Worm (Caenorhabditis elegans) whole organism, L4 larva: ENCODE data around the gene kreg-1.

ENCODE experiments used
- F26F4.8 ChIP-seq: fragments of 200-800 bp; sonication (Bioruptor generic); conservative IDR thresholded peaks from 2 replicates; pipeline ENCODE4 v1.3.6; 2022; ENCODE audit warnings: missing genetic modification characterization, missing compliant biosample characterization
- F37D6.2 ChIP-seq: sonication (generic microtip); optimal IDR thresholded peaks from 2 replicates; lab custom pipeline; 2016; ENCODE audit warnings: mild to moderate bottlenecking, missing genetic modification characterization, missing compliant biosample characterization
- Y5F2A.4 ChIP-seq: fragments of 200-800 bp; sonication (Bioruptor generic); optimal IDR thresholded peaks from 2 replicates; lab custom pipeline; 2018; ENCODE audit warnings: mild to moderate bottlenecking, missing genetic modification characterization, missing compliant biosample characterization
- aha-1 ChIP-seq: fragments of 150-350 bp; peaks from one replicate; lab custom pipeline; 2014; ENCODE audit warnings: missing biosample characterization, missing genetic modification characterization
- ceh-20 ChIP-seq: fragments of 200-800 bp; sonication (Bioruptor generic); IDR thresholded peaks from 2 replicates; pipeline ENCODE4 v1.3.6; 2022; ENCODE audit warnings: missing genetic modification reagents, missing genetic modification characterization, missing compliant biosample characterization
- daf-12 ChIP-seq: fragments of 150-350 bp; optimal IDR thresholded peaks from 2 replicates; lab custom pipeline; 2014; ENCODE audit warnings: missing biosample characterization, missing genetic modification reagents, missing genetic modification characterization
- daf-16 ChIP-seq, 3 experiments: sonication (generic microtip); optimal IDR thresholded peaks; 2 replicates each; lab custom pipeline; 2016 to 2017; ENCODE audit warnings: missing genetic modification characterization in 3 of 3, missing genetic modification reagents in 3 of 3, mild to moderate bottlenecking in 2 of 3, missing compliant biosample characterization in 2 of 3, missing biosample characterization in 1 of 3, moderate library complexity in 1 of 3
- dmd-6 ChIP-seq: fragments of 200-800 bp; sonication (Bioruptor generic); IDR thresholded peaks from 2 replicates; pipeline ENCODE4 v1.3.6; 2022; ENCODE audit warnings: missing genetic modification reagents, missing genetic modification characterization, missing compliant biosample characterization
- dmd-9 ChIP-seq: fragments of 200-800 bp; sonication (Bioruptor generic); IDR thresholded peaks from 2 replicates; pipeline ENCODE4 v1.3.6; 2022; ENCODE audit warnings: missing genetic modification reagents, missing genetic modification characterization, missing compliant biosample characterization
- dve-1 ChIP-seq: sonication (generic microtip); optimal IDR thresholded peaks from 2 replicates; lab custom pipeline; 2017; ENCODE audit warnings: antibody characterized with exemption, mild to moderate bottlenecking, missing genetic modification characterization, missing compliant biosample characterization; ENCODE audit not compliant: insufficient read depth
- fkh-10 ChIP-seq: fragments of 150-350 bp; optimal IDR thresholded peaks from 2 replicates; lab custom pipeline; 2014; ENCODE audit warnings: missing biosample characterization, missing genetic modification reagents, missing genetic modification characterization
- gei-8 ChIP-seq: fragments of 200-800 bp; sonication (Bioruptor generic); optimal IDR thresholded peaks from 2 replicates; lab custom pipeline; 2018; ENCODE audit warnings: mild to moderate bottlenecking, missing genetic modification characterization, missing compliant biosample characterization
- hif-1 ChIP-seq, 2 experiments: sonication (generic microtip); optimal IDR thresholded peaks; 2 replicates each; lab custom pipeline; 2016 to 2017; ENCODE audit warnings: missing compliant biosample characterization in 2 of 2, missing genetic modification characterization in 2 of 2, missing genetic modification reagents in 2 of 2, missing genotype in 2 of 2, mild to moderate bottlenecking in 1 of 2
- hlh-11 ChIP-seq: fragments of 200-800 bp; sonication (Bioruptor generic); optimal IDR thresholded peaks from 2 replicates; lab custom pipeline; 2018; ENCODE audit warnings: mild to moderate bottlenecking, missing genetic modification characterization, missing compliant biosample characterization
- hlh-30 ChIP-seq: sonication (generic microtip); optimal IDR thresholded peaks from 2 replicates; lab custom pipeline; 2017; ENCODE audit warnings: antibody characterized with exemption, mild to moderate bottlenecking, missing genetic modification characterization, missing compliant biosample characterization; ENCODE audit not compliant: insufficient read depth
- hmg-1.1 ChIP-seq: fragments of 200-800 bp; sonication (Bioruptor generic); IDR thresholded peaks from 2 replicates; pipeline ENCODE4 v1.3.6; 2022; ENCODE audit warnings: missing genetic modification reagents, missing genetic modification characterization, missing compliant biosample characterization
- lin-38 ChIP-seq: fragments of 200-800 bp; sonication (Bioruptor generic); IDR thresholded peaks from 2 replicates; pipeline ENCODE4 v1.3.6; 2022; ENCODE audit warnings: missing genetic modification reagents, missing genetic modification characterization, missing compliant biosample characterization
- mdl-1 ChIP-seq, 2 experiments: fragments of 150-350 bp in 1 of 2; sonication (generic microtip) in 1 of 2; optimal IDR thresholded peaks; 2 replicates each; lab custom pipeline; 2014 to 2017; ENCODE audit warnings: missing biosample characterization in 2 of 2, missing genetic modification characterization in 2 of 2
- mep-1 ChIP-seq: fragments of 150-350 bp; sonication (generic microtip); optimal IDR thresholded peaks from 3 replicates; lab custom pipeline; 2014; ENCODE audit warnings: missing biosample characterization, missing genetic modification characterization
- mxl-2 ChIP-seq: fragments of 200-800 bp; sonication (Bioruptor generic); conservative IDR thresholded peaks from 2 replicates; pipeline ENCODE4 v1.3.6; 2022; ENCODE audit warnings: missing genetic modification reagents, missing genetic modification characterization, missing compliant biosample characterization
- mxl-3 ChIP-seq: fragments of 200-800 bp; sonication (Bioruptor generic); optimal IDR thresholded peaks from 2 replicates; lab custom pipeline; 2018; ENCODE audit warnings: mild to moderate bottlenecking, missing genetic modification characterization, missing compliant biosample characterization
- nhr-102 ChIP-seq: sonication (generic microtip); optimal IDR thresholded peaks from 2 replicates; lab custom pipeline; 2016; ENCODE audit warnings: mild to moderate bottlenecking, missing genetic modification characterization, moderate library complexity, missing compliant biosample characterization
- nhr-25 ChIP-seq: sonication (generic microtip); optimal IDR thresholded peaks from 2 replicates; lab custom pipeline; 2017; ENCODE audit warnings: missing genetic modification characterization, mild to moderate bottlenecking, missing compliant biosample characterization, antibody characterized with exemption, moderate library complexity, borderline replicate concordance; ENCODE audit not compliant: insufficient read depth
- nhr-28 ChIP-seq: fragments of 150-350 bp; optimal IDR thresholded peaks from 2 replicates; lab custom pipeline; 2014; ENCODE audit warnings: missing biosample characterization, missing genetic modification characterization
- nhr-42 ChIP-seq: fragments of 200-800 bp; sonication (Bioruptor generic); IDR thresholded peaks from 2 replicates; pipeline ENCODE4 v1.3.6; 2022; ENCODE audit warnings: missing genetic modification characterization, missing compliant biosample characterization
- nhr-48 ChIP-seq: sonication (generic microtip); optimal IDR thresholded peaks from 2 replicates; lab custom pipeline; 2016; ENCODE audit warnings: mild to moderate bottlenecking, missing genetic modification characterization, missing compliant biosample characterization
- nhr-77 ChIP-seq: fragments of 150-350 bp; optimal IDR thresholded peaks from 2 replicates; lab custom pipeline; 2014; ENCODE audit warnings: missing biosample characterization, missing genetic modification characterization
- php-3 ChIP-seq: fragments of 200-800 bp; sonication (Bioruptor generic); IDR thresholded peaks from 2 replicates; pipeline ENCODE4 v1.3.6; 2022; ENCODE audit warnings: missing genetic modification reagents, missing genetic modification characterization, missing compliant biosample characterization
- pqm-1 ChIP-seq: sonication (generic microtip); optimal IDR thresholded peaks from 2 replicates; lab custom pipeline; 2017; ENCODE audit warnings: missing biosample characterization, missing genetic modification characterization
- snpc-1.2 ChIP-seq: fragments of 200-800 bp; sonication (Bioruptor generic); IDR thresholded peaks from 2 replicates; pipeline ENCODE4 v1.3.6; 2022; ENCODE audit warnings: missing genetic modification reagents, missing genetic modification characterization, missing compliant biosample characterization
- spr-3 ChIP-seq: fragments of 200-800 bp; sonication (Bioruptor generic); optimal IDR thresholded peaks from 2 replicates; lab custom pipeline; 2018; ENCODE audit warnings: mild to moderate bottlenecking, missing genetic modification characterization, missing compliant biosample characterization
- tra-1 ChIP-seq: fragments of 200-800 bp; sonication (Bioruptor generic); IDR thresholded peaks from 2 replicates; pipeline ENCODE4 v1.3.6; 2022; ENCODE audit warnings: missing genetic modification reagents, missing genetic modification characterization, missing compliant biosample characterization
- unc-62 ChIP-seq, 3 experiments: fragments of 150-350 bp in 1 of 3; sonication (generic microtip); optimal IDR thresholded peaks in 2 of 3; peaks in 1 of 3; 1 replicate in 1 of 3; 2 replicates in 2 of 3; lab custom pipeline; 2014 to 2017; ENCODE audit warnings: missing biosample characterization in 3 of 3, missing genetic modification characterization in 3 of 3, missing genetic modification reagents in 3 of 3, missing genotype in 1 of 3
- vab-7 ChIP-seq: fragments of 200-800 bp; sonication (Bioruptor generic); IDR thresholded peaks from 2 replicates; pipeline ENCODE4 v1.3.6; 2022; ENCODE audit warnings: missing genetic modification reagents, missing genetic modification characterization, missing compliant biosample characterization
- zfp-2 ChIP-seq: sonication (generic microtip); optimal IDR thresholded peaks from 2 replicates; lab custom pipeline; 2016; ENCODE audit warnings: mild to moderate bottlenecking, missing genetic modification characterization, missing compliant biosample characterization

The kreg-1 gene

ce11 chrX:8674514-8674913 is 35.0 kb upstream of the kreg-1 start (continued):
- TF ChIP-seq php-3 (GFP tag; lab: Robert Waterston, UW), result peak; percentile 59
- TF ChIP-seq dve-1 (tag; lab: Kevin White, UChicago), result peak; percentile 93
- TF ChIP-seq nhr-28 (tag; lab: Kevin White, UChicago), result peak; percentile 65
- peak; percentile 95 for TF ChIP-seq hlh-30
- TF ChIP-seq unc-62 (GFP tag; optimal IDR thresholded peaks at IDR 0.05 in 1 of 2; lab: Kevin White, UChicago), result peak in 1 of 2 experiments; percentile 59
- TF ChIP-seq unc-62 (tag; optimal IDR thresholded peaks at IDR 0.05; lab: Kevin White, UChicago), result no peak
- TF ChIP-seq zfp-2 (tag; lab: Kevin White, UChicago), result no peak
- peak; percentile 72 for TF ChIP-seq mxl-3 (GFP tag; lab: Kevin White, UChicago)
- no peak for TF ChIP-seq vab-7
- no peak for TF ChIP-seq Y5F2A.4 (GFP tag; lab: Kevin White, UChicago)
- TF ChIP-seq nhr-25, result no peak
- TF ChIP-seq lin-38 (GFP tag; lab: Robert Waterston, UW), result no peak
- TF ChIP-seq mxl-2, result no peak
- no peak for TF ChIP-seq snpc-1.2 (GFP tag; lab: Robert Waterston, UW)

DNA sequence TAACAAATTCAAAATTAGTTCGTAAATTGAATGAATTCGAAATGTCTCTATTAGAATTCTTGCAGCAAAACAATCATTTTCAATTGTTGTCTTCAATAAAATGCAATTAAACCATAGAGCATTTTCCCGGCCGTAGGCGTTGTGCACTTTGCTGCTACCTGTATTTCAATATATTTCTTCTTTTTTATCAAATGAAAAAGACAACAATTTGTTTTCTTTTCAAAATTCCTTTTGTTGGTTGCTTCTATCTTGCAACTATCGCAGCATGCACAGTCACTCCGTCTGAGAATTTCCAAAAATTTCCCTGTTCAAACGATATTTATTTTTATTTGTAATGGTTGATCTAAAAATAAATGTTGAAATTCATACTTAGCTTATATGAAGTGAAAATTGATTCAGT is 34.4 kb upstream of the kreg-1 start:
- TF ChIP-seq unc-62 (GFP tag; optimal IDR thresholded peaks at IDR 0.05 in 1 of 2; lab: Kevin White, UChicago) (peak in 1 of 2 experiments; percentile 93), unc-62 (tag; optimal IDR thresholded peaks at IDR 0.05; lab: Kevin White, UChicago) (no peak), hmg-1.1 (no peak)

ce11 chrX:8676088-8676779 is 33.3 kb upstream of the kreg-1 start:
- no peak for TF ChIP-seq dmd-9
- peak; percentile 93 for TF ChIP-seq hlh-30
- 0 out of 2 replicates have a peak, but pooled peaks have one; percentile 44 for TF ChIP-seq nhr-42 (GFP tag; lab: Robert Waterston, UW)
- TF ChIP-seq hlh-11 (tag; lab: Kevin White, UChicago), result peak; percentile 81
- TF ChIP-seq dve-1 (tag; lab: Kevin White, UChicago), result peak; percentile 64
- no peak for TF ChIP-seq nhr-102 (tag; lab: Kevin White, UChicago)
- peak; percentile 42; the same call in 1 of the 2 replicates for TF ChIP-seq php-3 (GFP tag; lab: Robert Waterston, UW)
- peak; percentile 25 for TF ChIP-seq nhr-25
- TF ChIP-seq fkh-10, result no peak
- TF ChIP-seq hif-1 (tag; optimal IDR thresholded peaks at IDR 0.05; lab: Kevin White, UChicago), result no peak
- TF ChIP-seq F26F4.8 (GFP tag; lab: Robert Waterston, UW), result no peak
- TF ChIP-seq pqm-1 (tag; lab: Kevin White, UChicago), result peak; percentile 63
- TF ChIP-seq mep-1 (tag; lab: Kevin White, UChicago), result peak; percentile 54
- TF ChIP-seq ceh-20 (GFP tag; lab: Robert Waterston, UW), result no peak
- TF ChIP-seq aha-1 (tag; lab: Kevin White, UChicago), result peak; percentile 90
- no peak for TF ChIP-seq mxl-2
- TF ChIP-seq F37D6.2 (tag; lab: Kevin White, UChicago), result no peak
- peak; percentile 95 for TF ChIP-seq dmd-6 (GFP tag; lab: Robert Waterston, UW)
- TF ChIP-seq spr-3 (GFP tag; lab: Kevin White, UChicago), result no peak
- no peak for TF ChIP-seq zfp-2 (tag; lab: Kevin White, UChicago)
- TF ChIP-seq daf-12 (tag; lab: Kevin White, UChicago), result no peak
- TF ChIP-seq nhr-28 (tag; lab: Kevin White, UChicago), result peak; percentile 81
- TF ChIP-seq nhr-77, result peak; percentile 83
- peak; percentile 86 for TF ChIP-seq nhr-48 (tag; lab: Kevin White, UChicago)
- peak; percentile 81 for TF ChIP-seq tra-1
- TF ChIP-seq gei-8, result peak; percentile 34
- TF ChIP-seq daf-16 (GFP tag; optimal IDR thresholded peaks at IDR 0.05; lab: Kevin White, UChicago), result peak in 1 of 2 experiments; percentile 3
- peak; percentile 69 for TF ChIP-seq daf-16 (tag; optimal IDR thresholded peaks at IDR 0.05; lab: Kevin White, UChicago)
- TF ChIP-seq mxl-3 (GFP tag; lab: Kevin White, UChicago), result peak; percentile 23
- TF ChIP-seq mdl-1 (tag; optimal IDR thresholded peaks at IDR 0.05; lab: Kevin White, UChicago), result peak; percentile 63 to 88
